Fruit fly (Drosophila melanogaster) whole organism, pupa: Measurements from ENCODE around the gene CG17343.
A peak's percentile ranks its signal among the peaks of the same experiment; 100 is the strongest.

ENCODE experiments used
- CG12605 ChIP-seq: fragments of 200-800 bp; sonication (Bioruptor generic); IDR thresholded peaks from 2 replicates; pipeline ENCODE4 v1.3.6; 2022; ENCODE audit warnings: missing biosample characterization, missing genetic modification characterization
- CG13204 ChIP-seq: fragments of 200-800 bp; sonication (Bioruptor generic); optimal IDR thresholded peaks from 2 replicates; lab custom pipeline; 2018; ENCODE audit warnings: missing biosample characterization, mild to moderate bottlenecking, missing genetic modification characterization, moderate library complexity
- CG15710 ChIP-seq: fragments of 200-800 bp; sonication (Bioruptor generic); optimal IDR thresholded peaks from 2 replicates; lab custom pipeline; 2018; ENCODE audit warnings: missing biosample characterization, mild to moderate bottlenecking, missing genetic modification characterization, moderate library complexity
- CG17806 ChIP-seq: fragments of 200-800 bp; sonication (Bioruptor generic); optimal IDR thresholded peaks from 2 replicates; lab custom pipeline; 2018; ENCODE audit warnings: missing biosample characterization, mild to moderate bottlenecking, missing genetic modification characterization, moderate library complexity
- CG34367 ChIP-seq: fragments of 200-800 bp; sonication (Bioruptor generic); optimal IDR thresholded peaks from 2 replicates; lab custom pipeline; 2018; ENCODE audit warnings: missing biosample characterization, mild to moderate bottlenecking, missing genetic modification characterization
- CG4496 ChIP-seq: fragments of 200-800 bp; sonication (Bioruptor generic); IDR thresholded peaks from 3 replicates; pipeline ENCODE4 v1.3.6; 2022; ENCODE audit warnings: missing biosample characterization, missing genetic modification characterization
- CG8159 ChIP-seq: fragments of 200-800 bp; sonication (Bioruptor generic); optimal IDR thresholded peaks from 3 replicates; lab custom pipeline; 2018; ENCODE audit warnings: missing biosample characterization, mild to moderate bottlenecking, missing genetic modification characterization, moderate library complexity
- D1 ChIP-seq: fragments of 200-800 bp; sonication (Bioruptor generic); optimal IDR thresholded peaks from 2 replicates; lab custom pipeline; 2018; ENCODE audit warnings: missing biosample characterization, mild to moderate bottlenecking, missing genetic modification characterization, moderate library complexity
- EcR ChIP-seq: fragments of 200-800 bp; sonication (Bioruptor generic); optimal IDR thresholded peaks from 3 replicates; lab custom pipeline; 2019; ENCODE audit warnings: missing biosample characterization, missing genetic modification characterization, mild to moderate bottlenecking, moderate library complexity, missing genetic modification reagents
- Pif1A ChIP-seq: fragments of 200-800 bp; sonication (Bioruptor generic); optimal IDR thresholded peaks from 3 replicates; lab custom pipeline; 2016; ENCODE audit warnings: missing biosample characterization, missing genetic modification characterization
- Snoo ChIP-seq: fragments of 200-800 bp; sonication (Bioruptor generic); optimal IDR thresholded peaks from 3 replicates; lab custom pipeline; 2017; ENCODE audit warnings: missing biosample characterization, mild to moderate bottlenecking, missing genetic modification characterization, inconsistent platforms

dm6 chr2L:19019160-19019592 lies 45.6 kb upstream of the CG17343 start:
- TF ChIP-seq CG17806 (tag; lab: Kevin White, UChicago) (no peak), Snoo (tag; lab: Kevin White, UChicago) (no peak), D1 (tag; lab: Kevin White, UChicago) (no peak), CG13204 (no peak), CG4496 (GFP tag; lab: Robert Waterston, UW) (no peak), CG12605 (GFP tag; lab: Robert Waterston, UW) (no peak), CG15710 (tag; lab: Kevin White, UChicago) (peak; percentile 38), Pif1A (GFP tag; lab: Kevin White, UChicago) (peak; percentile 3), CG8159 (tag; lab: Kevin White, UChicago) (peak; percentile 50), CG34367 (tag; lab: Kevin White, UChicago) (no peak), EcR (GFP tag; lab: Kevin White, UChicago) (no peak)
